Worm (Caenorhabditis elegans): ENCODE results near the gene spe-39.

spe-39 gene

ce11 chrV:6775708-6776107, 9.5 kb upstream of the spe-39 start, which contains the start of gene srh-28:
Gene srh-28 (minus strand): TSS chrV:6775808.
- no peak for TF ChIP-seq daf-12 (tag; optimal IDR thresholded peaks at IDR 0.05)
- TF ChIP-seq eor-1 (tag; optimal IDR thresholded peaks at IDR 0.05): no peak
- no peak for TF ChIP-seq nhr-11 (tag; optimal IDR thresholded peaks at IDR 0.05)
- no peak for TF ChIP-seq ZK546.5 (tag; optimal IDR thresholded peaks at IDR 0.05)
- TF ChIP-seq mdl-1 (tag; optimal IDR thresholded peaks at IDR 0.05): no peak
- TF ChIP-seq mml-1 (tag; optimal IDR thresholded peaks at IDR 0.05): no peak
- TF ChIP-seq nhr-12 (tag; optimal IDR thresholded peaks at IDR 0.05): no peak
- TF ChIP-seq fkh-10 (GFP tag; optimal IDR thresholded peaks at IDR 0.05): no peak
- no peak for TF ChIP-seq pha-4 (tag; optimal IDR thresholded peaks at IDR 0.05)
- TF ChIP-seq sea-2 (GFP tag; optimal IDR thresholded peaks at IDR 0.05): no peak
- no peak for TF ChIP-seq R02D3.7 (tag; optimal IDR thresholded peaks at IDR 0.05)
- no peak for TF ChIP-seq nhr-67 (tag; optimal IDR thresholded peaks at IDR 0.05)
- TF ChIP-seq lsy-12 (tag; optimal IDR thresholded peaks at IDR 0.05): no peak
- no peak for TF ChIP-seq ama-1 (optimal IDR thresholded peaks at IDR 0.05)
- no peak for TF ChIP-seq lin-39 (tag; optimal IDR thresholded peaks at IDR 0.05)

- TF ChIP-seq tbx-2 (tag; optimal IDR thresholded peaks at IDR 0.05) (no peak), nhr-11 (tag; optimal IDR thresholded peaks at IDR 0.05) (no peak), unc-62 (GFP tag; optimal IDR thresholded peaks at IDR 0.05) (no peak), aly-2 (tag; optimal IDR thresholded peaks at IDR 0.05) (no peak)
Measured at ce11 chrV:6778457-6778856, 6.8 kb upstream of the spe-39 start.

- TF ChIP-seq nhr-25 (tag; optimal IDR thresholded peaks at IDR 0.05): no peak
- no peak for TF ChIP-seq elt-1 (tag; optimal IDR thresholded peaks at IDR 0.05)
- TF ChIP-seq nhr-28 (tag; optimal IDR thresholded peaks at IDR 0.05): no peak
- TF ChIP-seq lin-15B (tag; optimal IDR thresholded peaks at IDR 0.05): no peak
- TF ChIP-seq nhr-76 (tag; optimal IDR thresholded peaks at IDR 0.05): no peak
- TF ChIP-seq ztf-11 (tag; optimal IDR thresholded peaks at IDR 0.05): no peak
- no peak for TF ChIP-seq daf-12 (tag; optimal IDR thresholded peaks at IDR 0.05)
- no peak for TF ChIP-seq fkh-10 (GFP tag; optimal IDR thresholded peaks at IDR 0.05)
- no peak for TF ChIP-seq nhr-23 (tag; optimal IDR thresholded peaks at IDR 0.05)
- no peak for TF ChIP-seq nhr-11 (tag; optimal IDR thresholded peaks at IDR 0.05)
- TF ChIP-seq elt-2 (tag; optimal IDR thresholded peaks at IDR 0.05): no peak
- no peak for TF ChIP-seq ceh-28 (tag; optimal IDR thresholded peaks at IDR 0.05)
- no peak for TF ChIP-seq egl-5 (tag; optimal IDR thresholded peaks at IDR 0.05)
- no peak for TF ChIP-seq ceh-9 (tag; optimal IDR thresholded peaks at IDR 0.05)
- TF ChIP-seq jun-1 (tag; optimal IDR thresholded peaks at IDR 0.05): no peak
- TF ChIP-seq elt-3 (tag; optimal IDR thresholded peaks at IDR 0.05): no peak
- TF ChIP-seq mml-1 (tag; optimal IDR thresholded peaks at IDR 0.05): no peak
- no peak for TF ChIP-seq sea-2 (GFP tag; optimal IDR thresholded peaks at IDR 0.05)
- TF ChIP-seq eor-1 (tag; optimal IDR thresholded peaks at IDR 0.05): no peak
Measured at ce11 chrV:6780166-6780565, 5.1 kb upstream of the spe-39 start, which contains the start of gene ZC404.15. Gene ZC404.15 (plus strand): TSS chrV:6780466.

ce11 chrV:6780676-6781075, 4.6 kb upstream of the spe-39 start:
- TF ChIP-seq ceh-9 (tag; optimal IDR thresholded peaks at IDR 0.05) (no peak), snpc-4 (tag; optimal IDR thresholded peaks at IDR 0.05) (no peak), nhr-237 (tag; optimal IDR thresholded peaks at IDR 0.05) (no peak), lin-15B (tag; optimal IDR thresholded peaks at IDR 0.05) (no peak), skn-1 (tag; optimal IDR thresholded peaks at IDR 0.05) (no peak), nhr-77 (tag; optimal IDR thresholded peaks at IDR 0.05) (no peak)

- TF ChIP-seq jun-1 (tag; optimal IDR thresholded peaks at IDR 0.05): no peak
- TF ChIP-seq egl-27 (tag; optimal IDR thresholded peaks at IDR 0.05): no peak
- no peak for TF ChIP-seq nhr-23 (tag; optimal IDR thresholded peaks at IDR 0.05)
- TF ChIP-seq mml-1 (tag; optimal IDR thresholded peaks at IDR 0.05): no peak
- TF ChIP-seq R02D3.7 (tag; optimal IDR thresholded peaks at IDR 0.05): no peak
- TF ChIP-seq sea-2 (GFP tag; optimal IDR thresholded peaks at IDR 0.05): no peak
- no peak for TF ChIP-seq ama-1 (optimal IDR thresholded peaks at IDR 0.05)
- no peak for TF ChIP-seq fkh-2 (tag; optimal IDR thresholded peaks at IDR 0.05)
- no peak for TF ChIP-seq snpc-4 (tag; optimal IDR thresholded peaks at IDR 0.05)
- TF ChIP-seq nhr-43 (tag; optimal IDR thresholded peaks at IDR 0.05; ENCODE audit: poor library complexity, severe bottlenecking): no peak
- no peak for TF ChIP-seq fkh-10 (GFP tag; optimal IDR thresholded peaks at IDR 0.05)
- TF ChIP-seq nhr-11 (tag; optimal IDR thresholded peaks at IDR 0.05): no peak
Measured at ce11 chrV:6782260-6782659, 3.0 kb upstream of the spe-39 start.
